Worm (Caenorhabditis elegans): ENCODE results near the gene sre-48.

- no peak for TF ChIP-seq unc-62 (GFP tag; optimal IDR thresholded peaks at IDR 0.05)
- TF ChIP-seq nhr-12 (tag; optimal IDR thresholded peaks at IDR 0.05) = no peak
- TF ChIP-seq ces-1 (GFP tag; optimal IDR thresholded peaks at IDR 0.05) = no peak
- no peak for TF ChIP-seq nhr-76 (tag; optimal IDR thresholded peaks at IDR 0.05)
- TF ChIP-seq elt-3 (tag; optimal IDR thresholded peaks at IDR 0.05) = no peak
- TF ChIP-seq mab-5 (tag; optimal IDR thresholded peaks at IDR 0.05) = no peak
- TF ChIP-seq pha-4 (tag; optimal IDR thresholded peaks at IDR 0.05) = no peak
- no peak for TF ChIP-seq drap-1 (GFP tag; optimal IDR thresholded peaks at IDR 0.05)
- TF ChIP-seq snpc-4 (tag; optimal IDR thresholded peaks at IDR 0.05) = no peak
Observed at ce11 chrII:13933534-13933933, 46.1 kb downstream of the sre-48 start.

Data from whole organism, mixed stage, embryonic.